Worm (Caenorhabditis elegans) whole organism, L1 larva: ENCODE results near the gene srx-116.
A peak's percentile ranks its signal among the peaks of the same experiment; 100 is the strongest.

Experiments used
- C16A3.4 ChIP-seq: fragments of 150-350 bp; optimal IDR thresholded peaks from 2 replicates; lab custom pipeline; 2014; ENCODE audit warnings: missing biosample characterization, missing genetic modification characterization
- Y116A8C.19 ChIP-seq: sonication (generic microtip); optimal IDR thresholded peaks from 2 replicates; lab custom pipeline; 2016; ENCODE audit warnings: missing compliant biosample characterization, missing genetic modification characterization, borderline replicate concordance
- alr-1 ChIP-seq: fragments of 200-800 bp; sonication (Bioruptor generic); optimal IDR thresholded peaks from 2 replicates; lab custom pipeline; 2018; ENCODE audit warnings: borderline replicate concordance, mild to moderate bottlenecking, missing genetic modification characterization, missing compliant biosample characterization
- aly-2 ChIP-seq: fragments of 150-350 bp; optimal IDR thresholded peaks from 2 replicates; lab custom pipeline; 2014; ENCODE audit warnings: missing biosample characterization, missing genetic modification characterization
- blmp-1 ChIP-seq: fragments of 150-350 bp; optimal IDR thresholded peaks from 2 replicates; lab custom pipeline; 2014; ENCODE audit warnings: missing biosample characterization, missing genetic modification characterization
- ceh-8 ChIP-seq: fragments of 200-800 bp; sonication (Bioruptor generic); optimal IDR thresholded peaks from 2 replicates; lab custom pipeline; 2018; ENCODE audit warnings: mild to moderate bottlenecking, missing genetic modification characterization, moderate library complexity, missing compliant biosample characterization
- ces-1 ChIP-seq: fragments of 150-350 bp; optimal IDR thresholded peaks from 2 replicates; lab custom pipeline; 2014; ENCODE audit warnings: missing biosample characterization, missing genetic modification reagents, missing genetic modification characterization
- dpl-1 ChIP-seq, 3 experiments: fragments of 150-350 bp in 2 of 3; sonication (generic microtip) in 1 of 3; optimal IDR thresholded peaks; 2 replicates each; lab custom pipeline; 2014 to 2017; ENCODE audit warnings: missing biosample characterization in 3 of 3, missing genetic modification characterization in 3 of 3, missing genetic modification reagents in 3 of 3
- dsc-1 ChIP-seq: sonication (generic microtip); optimal IDR thresholded peaks from 2 replicates; lab custom pipeline; 2016; ENCODE audit warnings: mild to moderate bottlenecking, missing genetic modification characterization, missing compliant biosample characterization
- egl-13 ChIP-seq: sonication (generic microtip); optimal IDR thresholded peaks from 2 replicates; lab custom pipeline; 2016; ENCODE audit warnings: missing genotype, missing genetic modification reagents, missing genetic modification characterization, missing compliant biosample characterization
- egl-27 ChIP-seq, 2 experiments: fragments of 150-350 bp in 1 of 2; sonication (generic microtip); optimal IDR thresholded peaks; 3 replicates each; lab custom pipeline; 2017 to 2018; ENCODE audit warnings: missing biosample characterization in 2 of 2, missing genetic modification characterization in 2 of 2, missing genetic modification reagents in 2 of 2
- elt-3 ChIP-seq, 6 experiments: fragments of 150-350 bp in 1 of 6; sonication (generic microtip); optimal IDR thresholded peaks; 2 replicates each; lab custom pipeline; 2017 to 2018; ENCODE audit warnings: missing biosample characterization in 6 of 6, missing genetic modification characterization in 6 of 6, inconsistent platforms in 1 of 6
- ets-5 ChIP-seq: fragments of 200-800 bp; sonication (Bioruptor generic); IDR thresholded peaks from 2 replicates; pipeline ENCODE4 v1.3.6; 2022; ENCODE audit warnings: missing genetic modification characterization, missing compliant biosample characterization
- fkh-10 ChIP-seq: sonication (generic microtip); optimal IDR thresholded peaks from 2 replicates; lab custom pipeline; 2017; ENCODE audit warnings: missing biosample characterization, missing genetic modification reagents, missing genetic modification characterization
- fkh-4 ChIP-seq: sonication (generic microtip); optimal IDR thresholded peaks from 2 replicates; lab custom pipeline; 2016; ENCODE audit warnings: missing compliant biosample characterization, missing genetic modification characterization, borderline replicate concordance
- grh-1 ChIP-seq: fragments of 200-800 bp; sonication (Bioruptor generic); IDR thresholded peaks from 2 replicates; pipeline ENCODE4 v1.3.6; 2022; ENCODE audit warnings: missing genetic modification reagents, missing genetic modification characterization, missing compliant biosample characterization
- hlh-4 ChIP-seq: sonication (generic microtip); optimal IDR thresholded peaks from 2 replicates; lab custom pipeline; 2016; ENCODE audit warnings: mild to moderate bottlenecking, missing genetic modification characterization, missing compliant biosample characterization
- irx-1 ChIP-seq: sonication (generic microtip); optimal IDR thresholded peaks from 2 replicates; lab custom pipeline; 2016; ENCODE audit warnings: missing genetic modification characterization, missing compliant biosample characterization
- lin-13 ChIP-seq: fragments of 150-350 bp; optimal IDR thresholded peaks from 2 replicates; lab custom pipeline; 2014; ENCODE audit warnings: missing biosample characterization, missing genetic modification reagents, missing genetic modification characterization
- lin-14 ChIP-seq: fragments of 200-800 bp; sonication (Bioruptor generic); optimal IDR thresholded peaks from 2 replicates; lab custom pipeline; 2018; ENCODE audit warnings: mild to moderate bottlenecking, missing genetic modification characterization, moderate library complexity, missing compliant biosample characterization
- lin-15B ChIP-seq: fragments of 150-350 bp; sonication (generic microtip); optimal IDR thresholded peaks from 3 replicates; lab custom pipeline; 2014; ENCODE audit warnings: missing biosample characterization, missing genetic modification characterization
- lin-39 ChIP-seq: fragments of 150-350 bp; optimal IDR thresholded peaks from 2 replicates; lab custom pipeline; 2014; ENCODE audit warnings: missing biosample characterization, missing genetic modification reagents, missing genetic modification characterization
- lir-3 ChIP-seq: sonication (generic microtip); optimal IDR thresholded peaks from 2 replicates; lab custom pipeline; 2016; ENCODE audit warnings: mild to moderate bottlenecking, missing genetic modification characterization, moderate library complexity, missing compliant biosample characterization; ENCODE audit not compliant: poor library complexity
- lsy-2 ChIP-seq, 2 experiments: fragments of 150-350 bp; optimal IDR thresholded peaks; 2 replicates each; lab custom pipeline; 2014; ENCODE audit warnings: missing biosample characterization in 2 of 2, missing genetic modification characterization in 2 of 2
- nhr-11 ChIP-seq: fragments of 150-350 bp; optimal IDR thresholded peaks from 2 replicates; lab custom pipeline; 2014; ENCODE audit warnings: missing biosample characterization, missing genetic modification characterization
- nhr-12 ChIP-seq: sonication (generic microtip); optimal IDR thresholded peaks from 2 replicates; lab custom pipeline; 2017; ENCODE audit warnings: missing biosample characterization, missing genetic modification characterization
- nhr-20 ChIP-seq: sonication (generic microtip); optimal IDR thresholded peaks from 2 replicates; lab custom pipeline; 2016; ENCODE audit warnings: mild to moderate bottlenecking, missing genetic modification characterization, missing compliant biosample characterization
- nhr-76 ChIP-seq: sonication (generic microtip); optimal IDR thresholded peaks from 2 replicates; lab custom pipeline; 2017; ENCODE audit warnings: missing biosample characterization, missing genetic modification characterization
- nhr-84 ChIP-seq: sonication (generic microtip); optimal IDR thresholded peaks from 2 replicates; lab custom pipeline; 2017; ENCODE audit warnings: missing biosample characterization, missing genetic modification characterization
- nhr-85 ChIP-seq: sonication (generic microtip); peaks from one replicate; lab custom pipeline; 2016; ENCODE audit warnings: missing genetic modification characterization, inconsistent platforms, missing compliant biosample characterization
- pax-3 ChIP-seq: fragments of 200-800 bp; sonication (Bioruptor generic); optimal IDR thresholded peaks from 2 replicates; lab custom pipeline; 2018; ENCODE audit warnings: mild to moderate bottlenecking, missing genetic modification characterization, moderate library complexity, missing compliant biosample characterization
- rnt-1 ChIP-seq: sonication (generic microtip); optimal IDR thresholded peaks from 2 replicates; lab custom pipeline; 2016; ENCODE audit warnings: mild to moderate bottlenecking, missing genetic modification characterization, moderate library complexity, missing compliant biosample characterization
- sox-4 ChIP-seq: sonication (generic microtip); optimal IDR thresholded peaks from 2 replicates; lab custom pipeline; 2016; ENCODE audit warnings: missing genetic modification characterization, missing compliant biosample characterization
- swsn-7 ChIP-seq: sonication (generic microtip); optimal IDR thresholded peaks from 2 replicates; lab custom pipeline; 2016; ENCODE audit warnings: missing genetic modification characterization, missing compliant biosample characterization
- tlp-1 ChIP-seq: fragments of 150-350 bp; optimal IDR thresholded peaks from 2 replicates; lab custom pipeline; 2014; ENCODE audit warnings: missing biosample characterization, missing genetic modification characterization
- zip-4 ChIP-seq: fragments of 200-800 bp; sonication (Bioruptor generic); optimal IDR thresholded peaks from 2 replicates; lab custom pipeline; 2018; ENCODE audit warnings: mild to moderate bottlenecking, missing genetic modification characterization, moderate library complexity, missing compliant biosample characterization
- ztf-4 ChIP-seq: fragments of 150-350 bp; optimal IDR thresholded peaks from 2 replicates; lab custom pipeline; 2014; ENCODE audit warnings: missing biosample characterization, missing genetic modification characterization

srx-116 gene

ce11 chrV:12663386-12663785, 7.3 kb upstream of the srx-116 start:
- peak; percentile 21 for TF ChIP-seq blmp-1 (tag; lab: Kevin White, UChicago)
- peak; percentile 90 for TF ChIP-seq dsc-1 (tag; lab: Kevin White, UChicago)
- TF ChIP-seq rnt-1 (tag; lab: Kevin White, UChicago) = no peak
- TF ChIP-seq grh-1 (GFP tag; lab: Robert Waterston, UW) = no peak
- TF ChIP-seq nhr-76 (tag; lab: Kevin White, UChicago) = no peak
- TF ChIP-seq pax-3 = no peak
- TF ChIP-seq lsy-2 (tag; optimal IDR thresholded peaks at IDR 0.05; lab: Kevin White, UChicago) = no peak
- TF ChIP-seq fkh-4 (tag; lab: Kevin White, UChicago) = peak; percentile 60
- no peak for TF ChIP-seq dpl-1 (GFP tag; optimal IDR thresholded peaks at IDR 0.05; lab: Kevin White, UChicago)
- TF ChIP-seq, all 84 proteins: peak for 3

- no peak for TF ChIP-seq alr-1 (tag; lab: Kevin White, UChicago)
- no peak for TF ChIP-seq Y116A8C.19 (tag; lab: Kevin White, UChicago)
- no peak for TF ChIP-seq lin-15B (tag; lab: Kevin White, UChicago)
- TF ChIP-seq ceh-8 = no peak
- TF ChIP-seq nhr-11 (tag; lab: Kevin White, UChicago) = no peak
- TF ChIP-seq nhr-20 = peak; percentile 25
- peak in 3 of 6 experiments; percentile 37 to 57 (median 40) for TF ChIP-seq elt-3 (tag; optimal IDR thresholded peaks at IDR 0.05; lab: Kevin White, UChicago)
- TF ChIP-seq zip-4 = no peak
- TF ChIP-seq nhr-12 (tag; lab: Kevin White, UChicago) = no peak
- TF ChIP-seq fkh-10 = no peak
- peak; percentile 51 for TF ChIP-seq lin-14 (GFP tag; lab: Kevin White, UChicago)
- TF ChIP-seq dsc-1 (tag; lab: Kevin White, UChicago) = no peak
- no peak for TF ChIP-seq grh-1 (GFP tag; lab: Robert Waterston, UW)
- TF ChIP-seq tlp-1 (tag; lab: Kevin White, UChicago) = no peak
- TF ChIP-seq ets-5 (GFP tag; lab: Robert Waterston, UW) = no peak
- no peak for TF ChIP-seq aly-2 (tag; lab: Kevin White, UChicago)
- no peak for TF ChIP-seq hlh-4 (tag; lab: Kevin White, UChicago)
- TF ChIP-seq irx-1 (tag; lab: Kevin White, UChicago) = no peak
- no peak for TF ChIP-seq ztf-4
- TF ChIP-seq lsy-2 (tag; optimal IDR thresholded peaks at IDR 0.05; lab: Kevin White, UChicago) = no peak
- peak; percentile 35 for TF ChIP-seq blmp-1 (tag; lab: Kevin White, UChicago)
- no peak for TF ChIP-seq nhr-84
- no peak for TF ChIP-seq sox-4
- no peak for TF ChIP-seq dpl-1 (GFP tag; optimal IDR thresholded peaks at IDR 0.05; lab: Kevin White, UChicago)
- TF ChIP-seq lir-3 (tag; lab: Kevin White, UChicago) = no peak
- TF ChIP-seq lin-39 (tag; lab: Kevin White, UChicago) = no peak
- TF ChIP-seq nhr-85 (tag; lab: Kevin White, UChicago) = peak; percentile 65
- no peak for TF ChIP-seq swsn-7 (tag; lab: Kevin White, UChicago)
- TF ChIP-seq C16A3.4 (tag; lab: Kevin White, UChicago) = no peak
- TF ChIP-seq lin-13 (GFP tag; lab: Kevin White, UChicago) = no peak
- TF ChIP-seq egl-13 (tag; lab: Kevin White, UChicago) = no peak
Observed at ce11 chrV:12667397-12667796, 3.3 kb upstream of the srx-116 start.

DNA sequence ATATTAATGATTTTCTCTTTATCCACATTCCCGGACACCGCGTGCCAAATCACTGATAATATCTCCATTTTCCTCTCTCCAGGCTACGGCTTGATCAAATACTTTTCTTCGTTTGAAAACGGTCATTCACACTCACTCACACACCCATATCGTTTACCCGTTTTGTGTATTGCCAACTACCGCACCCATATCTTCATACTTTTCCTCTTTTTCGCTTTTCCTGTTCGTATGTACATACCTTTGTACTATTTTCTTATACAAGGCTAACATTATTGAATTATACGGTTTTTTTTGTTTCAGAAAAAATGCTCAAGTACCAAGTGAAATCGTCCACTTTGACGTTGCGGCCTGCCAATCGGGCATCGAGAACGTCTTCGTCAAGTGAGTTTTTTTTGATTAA, 2.8 kb upstream of the srx-116 start, which contains the start of gene W05B10.4:
Gene W05B10.4 (plus strand): TSS at position 301 of the 400 bp plus-strand sequence.
- no peak for TF ChIP-seq ces-1
- TF ChIP-seq blmp-1 (tag; lab: Kevin White, UChicago) = peak; percentile 5
- TF ChIP-seq egl-27 (tag; optimal IDR thresholded peaks at IDR 0.05; lab: Kevin White, UChicago) = no peak
- TF ChIP-seq, all 84 proteins: peak for 1
